Fruit fly (Drosophila melanogaster): ENCODE data around the gene Bet3.

The Bet3 gene

DNA sequence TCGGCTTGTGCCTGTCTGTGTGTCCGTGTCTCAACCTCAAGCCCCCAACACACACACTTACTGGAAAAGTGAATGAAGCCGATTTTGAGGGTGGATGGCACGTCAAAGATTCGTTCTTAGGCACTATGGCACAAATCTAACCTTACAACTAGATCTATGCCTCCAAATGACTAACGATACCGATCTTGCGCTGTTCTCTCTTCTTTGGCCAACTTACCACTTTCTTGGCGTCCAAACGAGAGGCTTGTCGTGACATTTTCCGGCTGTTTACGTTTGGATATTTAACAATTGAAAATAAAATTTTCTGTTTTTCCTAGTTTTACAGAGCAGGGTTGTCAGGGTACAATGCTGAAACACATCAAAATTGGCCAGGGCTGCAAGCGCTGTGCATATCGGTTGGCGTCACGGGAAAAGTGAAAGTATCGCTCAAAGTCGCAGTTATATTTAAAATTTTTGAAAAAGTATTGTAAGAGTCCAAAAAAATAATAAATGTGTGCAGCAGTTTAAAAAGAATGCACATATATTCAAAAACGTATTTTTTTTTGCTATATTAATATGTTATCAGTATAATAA lies at the start of gene Bet3, which contains the start of gene Nf-YA:
Bet3 (minus strand) TSS at position 361 of the 573 bp plus-strand sequence.
Nf-YA (minus strand) TSS at position 361 of the 573 bp plus-strand sequence.
- TF ChIP-seq cic (GFP tag; optimal IDR thresholded peaks at IDR 0.05) (peak; percentile 58), CG12768 (GFP tag; optimal IDR thresholded peaks at IDR 0.05) (peak; percentile 10), CG33017 (tag; optimal IDR thresholded peaks at IDR 0.05) (no peak), kay (GFP tag; ENCODE audit: borderline replicate concordance) (no peak), CG5204 (GFP tag; optimal IDR thresholded peaks at IDR 0.05) (no peak), CG7045 (GFP tag; optimal IDR thresholded peaks at IDR 0.05) (peak; percentile 50), Crg-1 (GFP tag; optimal IDR thresholded peaks at IDR 0.05) (peak; percentile 68), CG7101 (tag; optimal IDR thresholded peaks at IDR 0.05) (peak; percentile 4), pad (GFP tag; optimal IDR thresholded peaks at IDR 0.05) (peak; percentile 35), Mnt (GFP tag; optimal IDR thresholded peaks at IDR 0.05) (peak; percentile 56), Hr96 (GFP tag; optimal IDR thresholded peaks at IDR 0.05) (peak; percentile 60), CG1620 (GFP tag; optimal IDR thresholded peaks at IDR 0.05) (peak; percentile 72), ovo (GFP tag; optimal IDR thresholded peaks at IDR 0.05) (peak; percentile 50), Clk (GFP tag; optimal IDR thresholded peaks at IDR 0.05) (no peak), CG14711 (tag; optimal IDR thresholded peaks at IDR 0.05) (peak; percentile 97), tj (GFP tag; optimal IDR thresholded peaks at IDR 0.05) (no peak), cnc (optimal IDR thresholded peaks at IDR 0.05) (no peak), bab1 (GFP tag; optimal IDR thresholded peaks at IDR 0.05) (peak; percentile 38), toe (GFP tag; optimal IDR thresholded peaks at IDR 0.05) (peak; percentile 78), CG11617 (GFP tag; optimal IDR thresholded peaks at IDR 0.05) (peak; percentile 36)

dm6 chr3L:9491331-9491730 lies 49.3 kb upstream of the Bet3 start:
- TF ChIP-seq bab1 (GFP tag; optimal IDR thresholded peaks at IDR 0.05) (no peak), tj (GFP tag; optimal IDR thresholded peaks at IDR 0.05) (no peak), toe (GFP tag; optimal IDR thresholded peaks at IDR 0.05) (no peak), ovo (GFP tag; optimal IDR thresholded peaks at IDR 0.05) (no peak), CG5204 (GFP tag; optimal IDR thresholded peaks at IDR 0.05) (no peak), CG7101 (tag; optimal IDR thresholded peaks at IDR 0.05) (no peak), CG12768 (GFP tag; optimal IDR thresholded peaks at IDR 0.05) (no peak)

dm6 chr3L:9490432-9490831 lies 48.4 kb upstream of the Bet3 start:
- TF ChIP-seq CG7101 (tag; optimal IDR thresholded peaks at IDR 0.05) (no peak), pad (GFP tag; optimal IDR thresholded peaks at IDR 0.05) (no peak), Mnt (GFP tag; optimal IDR thresholded peaks at IDR 0.05) (no peak), tj (GFP tag; optimal IDR thresholded peaks at IDR 0.05) (no peak), CG12768 (GFP tag; optimal IDR thresholded peaks at IDR 0.05) (no peak), kay (GFP tag; ENCODE audit: borderline replicate concordance) (no peak), CG7045 (GFP tag; optimal IDR thresholded peaks at IDR 0.05) (no peak), CG11617 (GFP tag; optimal IDR thresholded peaks at IDR 0.05) (no peak)

DNA sequence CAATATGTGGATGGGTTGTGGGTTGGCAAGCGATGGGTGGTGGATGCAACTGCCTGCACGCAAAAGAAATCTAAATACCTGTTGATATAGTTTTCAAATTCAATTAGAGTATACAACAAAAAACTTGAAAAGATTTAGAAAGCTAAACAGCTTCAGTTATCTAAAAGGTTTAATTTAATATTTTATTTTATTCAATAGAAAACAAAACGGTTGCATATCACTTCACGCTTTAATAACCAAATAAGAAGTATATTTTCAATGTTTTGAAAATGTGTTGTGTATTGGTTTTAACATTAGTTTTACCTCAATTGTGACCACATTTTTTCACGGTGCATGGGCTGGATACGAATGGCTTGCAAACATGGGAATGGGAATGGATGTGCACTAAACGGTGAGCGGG lies 47.6 kb upstream of the Bet3 start:
- no peak for TF ChIP-seq cnc (optimal IDR thresholded peaks at IDR 0.05)
- no peak for TF ChIP-seq Mnt (GFP tag; optimal IDR thresholded peaks at IDR 0.05)
- TF ChIP-seq kay (GFP tag; ENCODE audit: borderline replicate concordance), result no peak
- no peak for TF ChIP-seq bab1 (GFP tag; optimal IDR thresholded peaks at IDR 0.05)
- TF ChIP-seq Clk (GFP tag; optimal IDR thresholded peaks at IDR 0.05), result no peak
- no peak for TF ChIP-seq CG33017 (tag; optimal IDR thresholded peaks at IDR 0.05)
- TF ChIP-seq tj (GFP tag; optimal IDR thresholded peaks at IDR 0.05), result no peak
- TF ChIP-seq CG12768 (GFP tag; optimal IDR thresholded peaks at IDR 0.05), result no peak
- no peak for TF ChIP-seq CG7101 (tag; optimal IDR thresholded peaks at IDR 0.05)
- no peak for TF ChIP-seq ovo (GFP tag; optimal IDR thresholded peaks at IDR 0.05)
- TF ChIP-seq pad (GFP tag; optimal IDR thresholded peaks at IDR 0.05), result no peak
- no peak for TF ChIP-seq Hr96 (GFP tag; optimal IDR thresholded peaks at IDR 0.05)
- TF ChIP-seq toe (GFP tag; optimal IDR thresholded peaks at IDR 0.05), result no peak
- TF ChIP-seq CG11617 (GFP tag; optimal IDR thresholded peaks at IDR 0.05), result no peak
- no peak for TF ChIP-seq CG1620 (GFP tag; optimal IDR thresholded peaks at IDR 0.05)
- TF ChIP-seq cic (GFP tag; optimal IDR thresholded peaks at IDR 0.05), result no peak
- no peak for TF ChIP-seq Crg-1 (GFP tag; optimal IDR thresholded peaks at IDR 0.05)
- TF ChIP-seq CG7045 (GFP tag; optimal IDR thresholded peaks at IDR 0.05), result no peak
- no peak for TF ChIP-seq CG14711 (tag; optimal IDR thresholded peaks at IDR 0.05)
- no peak for TF ChIP-seq CG5204 (GFP tag; optimal IDR thresholded peaks at IDR 0.05)

dm6 chr3L:9489133-9489532 lies 47.1 kb upstream of the Bet3 start, which contains the start of gene CG32036:
TSS of gene CG32036 (minus strand) at chr3L:9489233.
- TF ChIP-seq Clk (GFP tag; optimal IDR thresholded peaks at IDR 0.05) (no peak), CG14711 (tag; optimal IDR thresholded peaks at IDR 0.05) (no peak), kay (GFP tag; ENCODE audit: borderline replicate concordance) (no peak), Hr96 (GFP tag; optimal IDR thresholded peaks at IDR 0.05) (no peak), CG7045 (GFP tag; optimal IDR thresholded peaks at IDR 0.05) (no peak), CG1620 (GFP tag; optimal IDR thresholded peaks at IDR 0.05) (no peak), ovo (GFP tag; optimal IDR thresholded peaks at IDR 0.05) (no peak), cic (GFP tag; optimal IDR thresholded peaks at IDR 0.05) (no peak), tj (GFP tag; optimal IDR thresholded peaks at IDR 0.05) (no peak), CG33017 (tag; optimal IDR thresholded peaks at IDR 0.05) (no peak), CG7101 (tag; optimal IDR thresholded peaks at IDR 0.05) (no peak), bab1 (GFP tag; optimal IDR thresholded peaks at IDR 0.05) (no peak), CG11617 (GFP tag; optimal IDR thresholded peaks at IDR 0.05) (no peak), CG12768 (GFP tag; optimal IDR thresholded peaks at IDR 0.05) (no peak), Mnt (GFP tag; optimal IDR thresholded peaks at IDR 0.05) (no peak), cnc (optimal IDR thresholded peaks at IDR 0.05) (no peak), CG5204 (GFP tag; optimal IDR thresholded peaks at IDR 0.05) (no peak)

dm6 chr3L:9487586-9487985 lies 45.5 kb upstream of the Bet3 start, which contains the start of gene pall:
TSS of gene pall (minus strand) at chr3L:9487790.
- TF ChIP-seq CG7101 (tag; optimal IDR thresholded peaks at IDR 0.05), result peak; percentile 12
- TF ChIP-seq Crg-1 (GFP tag; optimal IDR thresholded peaks at IDR 0.05), result no peak
- peak; percentile 10 for TF ChIP-seq Mnt (GFP tag; optimal IDR thresholded peaks at IDR 0.05)
- no peak for TF ChIP-seq CG33017 (tag; optimal IDR thresholded peaks at IDR 0.05)
- peak; percentile 56 for TF ChIP-seq bab1 (GFP tag; optimal IDR thresholded peaks at IDR 0.05)

Measured in whole organism, adult.